Worm (Caenorhabditis elegans): ENCODE results near the gene C45B2.8.
A peak's percentile ranks its signal among the peaks of the same experiment; 100 is the strongest.

The C45B2.8 gene

ce11 chrX:6097551-6097950, 9.8 kb downstream of the C45B2.8 start, which contains the start of gene C15H9.4 (continued):
- TF ChIP-seq skn-1 (tag; optimal IDR thresholded peaks at IDR 0.05), result no peak
- TF ChIP-seq ZK337.2 (GFP tag; IDR thresholded peaks at IDR 0.05), result no peak
- TF ChIP-seq nhr-237 (tag; optimal IDR thresholded peaks at IDR 0.05), result no peak
- TF ChIP-seq F37D6.2 (tag; optimal IDR thresholded peaks at IDR 0.05), result no peak
- TF ChIP-seq D1046.2 (GFP tag; IDR thresholded peaks at IDR 0.05), result no peak

- peak; percentile 19; the same call in 1 of the 2 replicates for TF ChIP-seq nhr-41 (GFP tag; IDR thresholded peaks at IDR 0.05)
- no peak for TF ChIP-seq unc-39 (tag; optimal IDR thresholded peaks at IDR 0.05)
- no peak for TF ChIP-seq ZK546.5 (tag; optimal IDR thresholded peaks at IDR 0.05)
- no peak for TF ChIP-seq zip-11 (GFP tag; IDR thresholded peaks at IDR 0.05)
- TF ChIP-seq dmd-6 (GFP tag; IDR thresholded peaks at IDR 0.05), result peak; percentile 67
- no peak for TF ChIP-seq daf-16 (GFP tag; optimal IDR thresholded peaks at IDR 0.05)
- TF ChIP-seq daf-16 (tag; optimal IDR thresholded peaks at IDR 0.05), result peak; percentile 84
- TF ChIP-seq zag-1 (tag; optimal IDR thresholded peaks at IDR 0.05), result no peak
- peak; percentile 13 for TF ChIP-seq aha-1 (tag)
- TF ChIP-seq lin-13 (GFP tag; optimal IDR thresholded peaks at IDR 0.05), result no peak
- peak; percentile 96 for TF ChIP-seq pqm-1 (tag; optimal IDR thresholded peaks at IDR 0.05)
- no peak for TF ChIP-seq lin-38 (GFP tag; IDR thresholded peaks at IDR 0.05)
- TF ChIP-seq D1046.2 (GFP tag; IDR thresholded peaks at IDR 0.05), result no peak
- TF ChIP-seq vab-7 (GFP tag; IDR thresholded peaks at IDR 0.05), result no peak
- TF ChIP-seq php-3 (GFP tag; IDR thresholded peaks at IDR 0.05), result peak; percentile 51; the same call in 1 of the 2 replicates
- TF ChIP-seq F44E2.7 (GFP tag; IDR thresholded peaks at IDR 0.05), result no peak
- peak; percentile 49 for TF ChIP-seq hlh-11 (tag; optimal IDR thresholded peaks at IDR 0.05)
- TF ChIP-seq nhr-77 (tag; optimal IDR thresholded peaks at IDR 0.05), result peak; percentile 52
- TF ChIP-seq lin-1 (GFP tag; IDR thresholded peaks at IDR 0.05), result 0 out of 2 replicates have a peak, but pooled peaks have one; percentile 38
- peak; percentile 90 for TF ChIP-seq nhr-28 (tag; optimal IDR thresholded peaks at IDR 0.05)
- no peak for TF ChIP-seq ztf-7 (tag; optimal IDR thresholded peaks at IDR 0.05)
- TF ChIP-seq dve-1 (tag; optimal IDR thresholded peaks at IDR 0.05; ENCODE audit: insufficient read depth), result peak; percentile 57
- TF ChIP-seq spr-1 (tag; optimal IDR thresholded peaks at IDR 0.05), result no peak
- TF ChIP-seq mes-2 (tag; optimal IDR thresholded peaks at IDR 0.05; ENCODE audit: poor library complexity, severe bottlenecking), result peak; percentile 50
Measured at ce11 chrX:6098420-6098819, 10.6 kb downstream of the C45B2.8 start.

- TF ChIP-seq Y48G9A.11 (GFP tag; IDR thresholded peaks at IDR 0.05) (no peak), nhr-6 (tag; optimal IDR thresholded peaks at IDR 0.05) (no peak), F37D6.2 (tag; optimal IDR thresholded peaks at IDR 0.05) (no peak), saeg-2 (GFP tag; IDR thresholded peaks at IDR 0.05) (no peak), hlh-11 (tag; optimal IDR thresholded peaks at IDR 0.05) (peak; percentile 13), lin-15B (tag; optimal IDR thresholded peaks at IDR 0.05) (no peak), ceh-28 (tag; optimal IDR thresholded peaks at IDR 0.05) (no peak), zag-1 (tag; optimal IDR thresholded peaks at IDR 0.05) (no peak), nhr-237 (tag; optimal IDR thresholded peaks at IDR 0.05) (no peak), snpc-4 (tag; optimal IDR thresholded peaks at IDR 0.05) (no peak), nhr-111 (GFP tag; optimal IDR thresholded peaks at IDR 0.05) (no peak), nhr-28 (tag; optimal IDR thresholded peaks at IDR 0.05) (peak; percentile 65), dmd-6 (GFP tag; IDR thresholded peaks at IDR 0.05) (peak; percentile 40; the same call in 1 of the 2 replicates), unc-130 (GFP tag; optimal IDR thresholded peaks at IDR 0.05) (no peak), nhr-11 (tag; optimal IDR thresholded peaks at IDR 0.05) (no peak), R02D3.7 (tag; optimal IDR thresholded peaks at IDR 0.05) (no peak), F10B5.3 (tag; optimal IDR thresholded peaks at IDR 0.05) (no peak), pha-4 (GFP tag; IDR thresholded peaks at IDR 0.05) (no peak), pha-4 (tag; optimal IDR thresholded peaks at IDR 0.05) (no peak), zfp-3 (GFP tag; conservative IDR thresholded peaks at IDR 0.05) (no peak), sdz-12 (GFP tag; optimal IDR thresholded peaks at IDR 0.05) (no peak), madf-5 (GFP tag; IDR thresholded peaks at IDR 0.05) (no peak), pqm-1 (tag; optimal IDR thresholded peaks at IDR 0.05) (no peak), duxl-1 (tag; optimal IDR thresholded peaks at IDR 0.05; ENCODE audit: poor library complexity) (no peak), nhr-102 (tag; optimal IDR thresholded peaks at IDR 0.05) (no peak), ctbp-1 (GFP tag; IDR thresholded peaks at IDR 0.05) (no peak), ztf-11 (tag; optimal IDR thresholded peaks at IDR 0.05) (no peak), lim-7 (GFP tag; IDR thresholded peaks at IDR 0.05) (no peak), nhr-77 (tag; optimal IDR thresholded peaks at IDR 0.05) (no peak)
Measured at ce11 chrX:6100395-6101099, 12.8 kb downstream of the C45B2.8 start.
